Fruit fly (Drosophila melanogaster) whole organism, pupa: ENCODE measurements around the gene gish.

Source experiments
- CG14655 ChIP-seq: fragments of 200-800 bp; sonication (Bioruptor generic); optimal IDR thresholded peaks from 3 replicates; lab custom pipeline; 2017; ENCODE audit warnings: mild to moderate bottlenecking, missing biosample characterization, missing genetic modification reagents, missing genetic modification characterization
- Pif1A ChIP-seq: fragments of 200-800 bp; sonication (Bioruptor generic); optimal IDR thresholded peaks from 3 replicates; lab custom pipeline; 2016; ENCODE audit warnings: missing biosample characterization, missing genetic modification characterization

- TF ChIP-seq Pif1A (GFP tag; lab: Kevin White, UChicago) (no peak), CG14655 (GFP tag; lab: Kevin White, UChicago) (no peak)
These were observed 9.9 kb downstream of the gish start for dm6 chr3R:16282080-16282690.
